Worm (Caenorhabditis elegans) whole organism, young adult: Measurements from ENCODE around the gene E02H9.13.

Experiments used
- B0261.1 ChIP-seq: sonication (generic microtip); optimal IDR thresholded peaks from 2 replicates; lab custom pipeline; 2016; ENCODE audit warnings: mild to moderate bottlenecking, missing genetic modification characterization, moderate library complexity, missing compliant biosample characterization
- B0336.3 ChIP-seq: fragments of 200-800 bp; sonication (Bioruptor generic); IDR thresholded peaks from 2 replicates; pipeline ENCODE4 v1.3.6; 2022; ENCODE audit warnings: missing genetic modification characterization, missing compliant biosample characterization
- C06A6.2 ChIP-seq: fragments of 200-800 bp; sonication (Bioruptor generic); conservative IDR thresholded peaks from 2 replicates; pipeline ENCODE4 v1.3.6; 2022; ENCODE audit warnings: missing genetic modification characterization, missing compliant biosample characterization
- F33H1.4 ChIP-seq: fragments of 200-800 bp; sonication (Bioruptor generic); IDR thresholded peaks from 2 replicates; pipeline ENCODE4 v1.3.6; 2022; ENCODE audit warnings: missing genetic modification reagents, missing genetic modification characterization, missing compliant biosample characterization
- F37B4.10 ChIP-seq: fragments of 200-800 bp; sonication (Bioruptor generic); IDR thresholded peaks from 2 replicates; pipeline ENCODE4 v1.3.6; 2022; ENCODE audit warnings: missing genetic modification characterization, missing compliant biosample characterization
- F57C9.4 ChIP-seq: sonication (generic microtip); optimal IDR thresholded peaks from 2 replicates; lab custom pipeline; 2017; ENCODE audit warnings: mild to moderate bottlenecking, missing genetic modification characterization, missing compliant biosample characterization
- Y53F4B.3 ChIP-seq: fragments of 200-800 bp; sonication (Bioruptor generic); IDR thresholded peaks from 2 replicates; pipeline ENCODE4 v1.3.6; 2022; ENCODE audit warnings: missing genetic modification reagents, missing genetic modification characterization, missing compliant biosample characterization
- Y56A3A.18 ChIP-seq: fragments of 200-800 bp; sonication (Bioruptor generic); IDR thresholded peaks from 2 replicates; pipeline ENCODE4 v1.3.6; 2022; ENCODE audit warnings: missing genetic modification reagents, missing genetic modification characterization, missing compliant biosample characterization
- ZK185.1 ChIP-seq: sonication (generic microtip); optimal IDR thresholded peaks from 2 replicates; lab custom pipeline; 2016; ENCODE audit warnings: mild to moderate bottlenecking, missing genetic modification characterization, missing compliant biosample characterization; ENCODE audit not compliant: poor library complexity, severe bottlenecking
- ama-1 ChIP-seq, 3 experiments: fragments of 150-350 bp in 1 of 3; sonication (generic microtip) in 2 of 3; optimal IDR thresholded peaks; 2 replicates each; lab custom pipeline; 2014 to 2018; ENCODE audit warnings: missing biosample characterization in 2 of 3, missing genetic modification characterization in 2 of 3, missing genetic modification reagents in 2 of 3
- aptf-2 ChIP-seq: fragments of 200-800 bp; sonication (Bioruptor generic); conservative IDR thresholded peaks from 2 replicates; pipeline ENCODE4 v1.3.6; 2022; ENCODE audit warnings: missing genetic modification reagents, missing genetic modification characterization, missing compliant biosample characterization
- atf-7 ChIP-seq: sonication (generic microtip); optimal IDR thresholded peaks from 2 replicates; lab custom pipeline; 2017; ENCODE audit warnings: mild to moderate bottlenecking, missing genetic modification characterization, missing compliant biosample characterization
- attf-3 ChIP-seq: fragments of 200-800 bp; sonication (Bioruptor generic); conservative IDR thresholded peaks from 2 replicates; pipeline ENCODE4 v1.3.6; 2022; ENCODE audit warnings: missing genetic modification reagents, missing genetic modification characterization, missing compliant biosample characterization
- ceh-100 ChIP-seq: fragments of 200-800 bp; sonication (Bioruptor generic); IDR thresholded peaks from 2 replicates; pipeline ENCODE4 v1.3.6; 2022; ENCODE audit warnings: missing genetic modification reagents, missing genetic modification characterization, missing compliant biosample characterization
- dox-1 ChIP-seq: fragments of 200-800 bp; sonication (Bioruptor generic); IDR thresholded peaks from 2 replicates; pipeline ENCODE4 v1.3.6; 2022; ENCODE audit warnings: missing genetic modification reagents, missing genetic modification characterization, missing compliant biosample characterization
- efl-1 ChIP-seq: fragments of 150-350 bp; optimal IDR thresholded peaks from 2 replicates; lab custom pipeline; 2014; ENCODE audit warnings: missing biosample characterization, missing genetic modification reagents, missing genetic modification characterization
- ekl-4 ChIP-seq: fragments of 200-800 bp; sonication (Bioruptor generic); IDR thresholded peaks from 2 replicates; pipeline ENCODE4 v1.3.6; 2022; ENCODE audit warnings: missing genetic modification reagents, missing genetic modification characterization, missing compliant biosample characterization
- ets-4 ChIP-seq: fragments of 200-800 bp; sonication (Bioruptor generic); optimal IDR thresholded peaks from 2 replicates; lab custom pipeline; 2018; ENCODE audit warnings: mild to moderate bottlenecking, missing genetic modification characterization, missing compliant biosample characterization
- fkh-3 ChIP-seq: sonication (generic microtip); optimal IDR thresholded peaks from 2 replicates; lab custom pipeline; 2016; ENCODE audit warnings: mild to moderate bottlenecking, missing genetic modification characterization, missing compliant biosample characterization
- him-1 ChIP-seq: sonication (generic microtip); optimal IDR thresholded peaks from 2 replicates; lab custom pipeline; 2016; ENCODE audit warnings: missing genotype, missing genetic modification reagents, missing genetic modification characterization, missing compliant biosample characterization
- hlh-12 ChIP-seq: sonication (generic microtip); optimal IDR thresholded peaks from 2 replicates; lab custom pipeline; 2016; ENCODE audit warnings: missing genetic modification characterization, missing compliant biosample characterization
- hmg-20 ChIP-seq: fragments of 200-800 bp; sonication (Bioruptor generic); IDR thresholded peaks from 2 replicates; pipeline ENCODE4 v1.3.6; 2022; ENCODE audit warnings: missing genetic modification reagents, missing genetic modification characterization, missing compliant biosample characterization
- hrde-1 ChIP-seq: sonication (generic microtip); optimal IDR thresholded peaks from 2 replicates; lab custom pipeline; 2016; ENCODE audit warnings: missing genetic modification characterization, mild to moderate bottlenecking, missing compliant biosample characterization, moderate library complexity, missing genotype, missing genetic modification reagents, borderline replicate concordance
- lin-35 ChIP-seq, 3 experiments: fragments of 150-350 bp in 2 of 3; sonication (generic microtip) in 1 of 3; optimal IDR thresholded peaks; 2 replicates each; lab custom pipeline; 2014 to 2018; ENCODE audit warnings: missing biosample characterization in 3 of 3, missing genetic modification characterization in 3 of 3, missing genetic modification reagents in 3 of 3
- lsl-1 ChIP-seq: fragments of 200-800 bp; sonication (Bioruptor generic); optimal IDR thresholded peaks from 2 replicates; lab custom pipeline; 2018; ENCODE audit warnings: mild to moderate bottlenecking, missing genetic modification characterization, moderate library complexity, missing compliant biosample characterization
- madf-6 ChIP-seq: fragments of 200-800 bp; sonication (Bioruptor generic); IDR thresholded peaks from 2 replicates; pipeline ENCODE4 v1.3.6; 2022; ENCODE audit warnings: missing genetic modification reagents, missing genetic modification characterization, missing compliant biosample characterization
- madf-8 ChIP-seq: fragments of 200-800 bp; sonication (Bioruptor generic); conservative IDR thresholded peaks from 2 replicates; pipeline ENCODE4 v1.3.6; 2022; ENCODE audit warnings: missing genetic modification reagents, missing genetic modification characterization, missing compliant biosample characterization
- mcd-1 ChIP-seq: fragments of 200-800 bp; sonication (Bioruptor generic); IDR thresholded peaks from 2 replicates; pipeline ENCODE4 v1.3.6; 2022; ENCODE audit warnings: missing genetic modification reagents, missing genetic modification characterization, missing compliant biosample characterization
- mes-4 ChIP-seq: sonication (generic microtip); optimal IDR thresholded peaks from 2 replicates; lab custom pipeline; 2016; ENCODE audit warnings: missing genotype, missing genetic modification characterization, missing compliant biosample characterization
- nfyb-1 ChIP-seq: fragments of 200-800 bp; sonication (Bioruptor generic); IDR thresholded peaks from 2 replicates; pipeline ENCODE4 v1.3.6; 2022; ENCODE audit warnings: missing genetic modification reagents, missing genetic modification characterization, missing compliant biosample characterization
- nhr-179 ChIP-seq: sonication (generic microtip); optimal IDR thresholded peaks from 2 replicates; lab custom pipeline; 2016; ENCODE audit warnings: mild to moderate bottlenecking, missing genetic modification characterization, missing compliant biosample characterization
- nhr-27 ChIP-seq: fragments of 200-800 bp; sonication (Bioruptor generic); optimal IDR thresholded peaks from 2 replicates; lab custom pipeline; 2018; ENCODE audit warnings: mild to moderate bottlenecking, missing genetic modification characterization, moderate library complexity, missing compliant biosample characterization
- nhr-90 ChIP-seq: sonication (generic microtip); optimal IDR thresholded peaks from 2 replicates; lab custom pipeline; 2016; ENCODE audit warnings: missing genotype, mild to moderate bottlenecking, missing genetic modification characterization, missing compliant biosample characterization
- pbrm-1 ChIP-seq: fragments of 200-800 bp; sonication (Bioruptor generic); IDR thresholded peaks from 2 replicates; pipeline ENCODE4 v1.3.6; 2022; ENCODE audit warnings: missing genetic modification reagents, missing genetic modification characterization, missing compliant biosample characterization
- repo-1 ChIP-seq: sonication (generic microtip); optimal IDR thresholded peaks from 2 replicates; lab custom pipeline; 2017; ENCODE audit warnings: mild to moderate bottlenecking, missing genetic modification characterization, missing compliant biosample characterization
- snpc-3.4 ChIP-seq: sonication (generic microtip); optimal IDR thresholded peaks from 2 replicates; lab custom pipeline; 2017; ENCODE audit warnings: missing genetic modification characterization, mild to moderate bottlenecking, missing compliant biosample characterization, antibody characterized with exemption, moderate library complexity, missing genotype, missing genetic modification reagents
- snpc-4 ChIP-seq, 5 experiments: fragments of 150-350 bp in 1 of 5; sonication (generic microtip) in 4 of 5; optimal IDR thresholded peaks; 2 replicates each; lab custom pipeline; 2014 to 2018; ENCODE audit warnings: missing genetic modification characterization in 5 of 5, missing biosample characterization in 3 of 5, antibody characterized with exemption in 2 of 5, mild to moderate bottlenecking in 2 of 5, missing compliant biosample characterization in 2 of 5, missing genotype in 2 of 5, moderate library complexity in 2 of 5, missing genetic modification reagents in 1 of 5
- sptf-2 ChIP-seq: fragments of 200-800 bp; sonication (Bioruptor generic); optimal IDR thresholded peaks from 2 replicates; lab custom pipeline; 2018; ENCODE audit warnings: mild to moderate bottlenecking, missing genetic modification characterization, missing compliant biosample characterization
- tbx-9 ChIP-seq: sonication (generic microtip); optimal IDR thresholded peaks from 2 replicates; lab custom pipeline; 2016; ENCODE audit warnings: borderline replicate concordance, missing genetic modification characterization, inconsistent platforms, missing compliant biosample characterization
- ztf-3 ChIP-seq: fragments of 200-800 bp; sonication (Bioruptor generic); optimal IDR thresholded peaks from 2 replicates; lab custom pipeline; 2018; ENCODE audit warnings: mild to moderate bottlenecking, missing genetic modification characterization, missing compliant biosample characterization

Gene E02H9.13

DNA sequence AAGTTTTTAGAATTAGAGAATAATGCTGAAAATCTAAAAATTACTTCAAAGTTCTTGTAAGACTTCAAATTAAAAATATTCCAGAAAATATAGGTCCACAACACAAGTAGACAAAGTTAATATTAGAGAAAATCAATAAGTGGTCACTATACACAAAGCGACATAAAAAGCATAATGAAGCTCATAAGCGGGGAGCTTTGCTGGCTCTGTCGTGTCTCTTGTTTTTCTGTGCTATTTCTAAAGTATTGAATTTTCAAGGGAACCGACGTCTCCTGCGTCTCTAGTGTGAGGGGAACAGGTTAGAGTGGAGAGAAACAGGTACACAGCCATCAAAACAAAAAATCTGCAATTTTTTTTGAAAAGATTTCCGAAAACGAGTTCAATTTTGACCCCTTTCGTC lies at the start of gene E02H9.13:
Gene E02H9.13, minus strand, starts transcription at position 199 of the 400 bp plus-strand sequence.
- TF ChIP-seq efl-1 (GFP tag; lab: Kevin White, UChicago) (no peak), repo-1 (tag; lab: Kevin White, UChicago) (no peak), snpc-4 (GFP tag; optimal IDR thresholded peaks at IDR 0.05; lab: Kevin White, UChicago) (no peak), snpc-4 (tag; optimal IDR thresholded peaks at IDR 0.05; lab: Kevin White, UChicago) (no peak), nhr-90 (tag; lab: Kevin White, UChicago) (no peak), lsl-1 (GFP tag; lab: Kevin White, UChicago) (no peak), hmg-20 (GFP tag; lab: Robert Waterston, UW) (no peak), ceh-100 (GFP tag; lab: Robert Waterston, UW) (no peak), hrde-1 (tag; lab: Kevin White, UChicago) (no peak), ets-4 (GFP tag; lab: Kevin White, UChicago) (no peak), snpc-3.4 (tag; lab: Kevin White, UChicago) (no peak), B0261.1 (tag; lab: Kevin White, UChicago) (no peak), ZK185.1 (tag; lab: Kevin White, UChicago) (no peak), fkh-3 (no peak), C06A6.2 (no peak), dox-1 (GFP tag; lab: Robert Waterston, UW) (no peak)

DNA sequence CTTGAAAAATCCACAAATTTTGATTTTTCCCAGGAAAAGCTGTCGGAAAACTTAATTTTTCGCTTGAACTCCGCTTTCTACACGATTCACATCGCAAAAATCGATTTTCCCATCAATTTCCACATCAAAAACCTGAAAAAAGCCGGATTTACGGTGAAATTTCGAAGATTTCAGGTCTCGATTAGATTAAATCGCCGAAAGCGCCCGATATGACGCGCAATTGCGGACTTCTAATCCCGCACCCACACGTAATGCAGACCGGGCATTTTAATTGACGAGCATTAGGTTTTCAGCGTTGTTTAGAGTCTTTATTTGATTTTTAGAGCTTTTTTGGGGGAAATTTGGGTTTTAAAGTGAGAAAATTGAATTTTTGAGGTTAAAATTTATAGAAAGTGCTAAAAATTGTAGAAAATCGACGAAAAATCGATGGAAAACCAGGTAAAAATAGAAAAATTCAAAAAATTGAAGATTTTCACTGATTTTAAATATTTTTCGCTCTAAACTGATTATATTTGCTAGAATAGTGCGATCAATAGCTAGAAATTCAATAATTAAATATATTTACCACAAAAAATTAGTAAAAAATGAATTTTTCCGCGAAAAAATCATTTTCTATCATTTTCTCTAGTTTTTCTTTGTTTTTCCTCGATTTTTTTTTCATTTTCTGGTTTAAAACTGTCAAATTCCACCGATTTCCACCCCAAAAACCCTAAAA lies 48.7 kb upstream of the E02H9.13 start, which contains the start of gene Y54F10AL.1:
Gene Y54F10AL.1, plus strand, starts transcription at position 665 of the 715 bp plus-strand sequence.
- peak; percentile 50 for TF ChIP-seq F33H1.4
- 0 out of 2 replicates have a peak, but pooled peaks have one; percentile 36 for TF ChIP-seq attf-3 (GFP tag; lab: Robert Waterston, UW)
- TF ChIP-seq efl-1 (GFP tag; lab: Kevin White, UChicago): peak; percentile 6
- peak; percentile 35; the same call in 1 of the 2 replicates for TF ChIP-seq mcd-1 (GFP tag; lab: Robert Waterston, UW)
- no peak for TF ChIP-seq B0336.3 (GFP tag; lab: Robert Waterston, UW)
- peak; percentile 23 for TF ChIP-seq lsl-1 (GFP tag; lab: Kevin White, UChicago)
- no peak for TF ChIP-seq snpc-4 (GFP tag; optimal IDR thresholded peaks at IDR 0.05; lab: Kevin White, UChicago)
- TF ChIP-seq snpc-4 (tag; optimal IDR thresholded peaks at IDR 0.05; lab: Kevin White, UChicago): peak in 1 of 4 experiments; percentile 38
- TF ChIP-seq ekl-4: 0 out of 2 replicates have a peak, but pooled peaks have one; percentile 40
- TF ChIP-seq madf-6 (GFP tag; lab: Robert Waterston, UW): peak; percentile 45; the same call in 1 of the 2 replicates
- TF ChIP-seq C06A6.2: no peak
- TF ChIP-seq Y56A3A.18 (GFP tag; lab: Robert Waterston, UW): no peak

DNA sequence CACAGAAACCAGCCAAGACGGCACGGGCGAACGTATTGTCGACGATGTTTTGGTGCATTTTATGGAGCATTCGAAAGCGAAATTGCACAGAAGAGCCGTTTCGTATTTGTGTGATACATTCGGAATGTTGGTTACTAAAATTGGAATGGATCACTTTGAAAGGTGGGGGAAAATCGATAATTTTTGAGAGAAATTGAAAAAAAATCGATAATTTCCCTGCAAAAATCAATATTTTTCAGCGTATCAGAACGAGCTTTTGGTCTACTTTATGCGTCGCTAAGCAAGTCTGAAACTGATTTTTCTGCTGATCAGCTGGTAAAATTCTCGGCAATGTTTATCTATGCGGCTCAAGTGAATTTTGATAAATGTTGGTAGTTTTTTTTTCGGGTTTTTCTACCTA lies 44.2 kb upstream of the E02H9.13 start:
- TF ChIP-seq lin-35 (GFP tag; optimal IDR thresholded peaks at IDR 0.05; lab: Kevin White, UChicago): no peak
- TF ChIP-seq F37B4.10 (GFP tag; lab: Robert Waterston, UW): no peak
- TF ChIP-seq pbrm-1: no peak
- TF ChIP-seq nhr-27 (tag; lab: Kevin White, UChicago): no peak
- TF ChIP-seq ztf-3 (GFP tag; lab: Kevin White, UChicago): no peak
- no peak for TF ChIP-seq hlh-12 (tag; lab: Kevin White, UChicago)
- TF ChIP-seq snpc-3.4 (tag; lab: Kevin White, UChicago): no peak
- TF ChIP-seq him-1 (tag; lab: Kevin White, UChicago): no peak
- no peak for TF ChIP-seq aptf-2
- TF ChIP-seq Y53F4B.3: no peak
- TF ChIP-seq mes-4 (tag; lab: Kevin White, UChicago): no peak
- no peak for TF ChIP-seq nfyb-1 (GFP tag; lab: Robert Waterston, UW)
- no peak for TF ChIP-seq nhr-179 (tag; lab: Kevin White, UChicago)
- no peak for TF ChIP-seq F57C9.4 (tag; lab: Kevin White, UChicago)
- no peak for TF ChIP-seq ceh-100 (GFP tag; lab: Robert Waterston, UW)
- TF ChIP-seq ama-1 (optimal IDR thresholded peaks at IDR 0.05; lab: Kevin White, UChicago): no peak
- no peak for TF ChIP-seq ama-1 (GFP tag; optimal IDR thresholded peaks at IDR 0.05; lab: Kevin White, UChicago)
- no peak for TF ChIP-seq atf-7 (tag; lab: Kevin White, UChicago)
- TF ChIP-seq sptf-2 (GFP tag; lab: Kevin White, UChicago): no peak
- TF ChIP-seq tbx-9 (tag; lab: Kevin White, UChicago): no peak
- no peak for TF ChIP-seq madf-8
- TF ChIP-seq, all 124 proteins: peak for 0
